Worm (Caenorhabditis elegans) whole organism, early embryonic: ENCODE measurements around the gene Y37H2A.18.

ENCODE experiments used
- B0310.2 ChIP-seq: sonication (generic microtip); optimal IDR thresholded peaks from 2 replicates; lab custom pipeline; 2016; ENCODE audit warnings: mild to moderate bottlenecking, missing genetic modification characterization, missing compliant biosample characterization
- F13C5.2 ChIP-seq: sonication (generic microtip); optimal IDR thresholded peaks from 2 replicates; lab custom pipeline; 2017; ENCODE audit warnings: mild to moderate bottlenecking, missing genetic modification characterization, inconsistent platforms, missing compliant biosample characterization
- aly-1 ChIP-seq: sonication (generic microtip); optimal IDR thresholded peaks from 2 replicates; lab custom pipeline; 2016; ENCODE audit warnings: missing genetic modification characterization, missing compliant biosample characterization
- ama-1 ChIP-seq: fragments of 150-350 bp; optimal IDR thresholded peaks from 2 replicates; lab custom pipeline; 2014
- ceh-13 ChIP-seq: fragments of 200-800 bp; sonication (Bioruptor generic); optimal IDR thresholded peaks from 2 replicates; lab custom pipeline; 2018; ENCODE audit warnings: mild to moderate bottlenecking, missing genetic modification characterization, missing compliant biosample characterization
- ceh-36 ChIP-seq: sonication (generic microtip); optimal IDR thresholded peaks from 2 replicates; lab custom pipeline; 2016; ENCODE audit warnings: missing genetic modification characterization, inconsistent platforms, missing compliant biosample characterization
- ets-7 ChIP-seq: sonication (generic microtip); optimal IDR thresholded peaks from 2 replicates; lab custom pipeline; 2016; ENCODE audit warnings: missing genotype, missing genetic modification characterization, missing compliant biosample characterization
- flt-1 ChIP-seq: fragments of 200-800 bp; sonication (Bioruptor generic); IDR thresholded peaks from 2 replicates; pipeline ENCODE4 v1.3.6; 2022; ENCODE audit warnings: missing genetic modification characterization, missing compliant biosample characterization
- hmbx-1 ChIP-seq: sonication (generic microtip); optimal IDR thresholded peaks from 2 replicates; lab custom pipeline; 2016; ENCODE audit warnings: mild to moderate bottlenecking, missing genetic modification characterization, missing compliant biosample characterization
- hmg-4 ChIP-seq: fragments of 200-800 bp; sonication (Bioruptor generic); optimal IDR thresholded peaks from 2 replicates; lab custom pipeline; 2018; ENCODE audit warnings: mild to moderate bottlenecking, missing genetic modification characterization, missing compliant biosample characterization
- hnd-1 ChIP-seq: sonication (generic microtip); optimal IDR thresholded peaks from 2 replicates; lab custom pipeline; 2016; ENCODE audit warnings: missing genetic modification characterization, missing compliant biosample characterization
- pes-1 ChIP-seq: fragments of 200-800 bp; sonication (Bioruptor generic); IDR thresholded peaks from 2 replicates; pipeline ENCODE4 v1.3.6; 2022; ENCODE audit warnings: missing genetic modification reagents, missing genetic modification characterization, missing compliant biosample characterization
- scrt-1 ChIP-seq: fragments of 200-800 bp; sonication (Bioruptor generic); IDR thresholded peaks from 2 replicates; pipeline ENCODE4 v1.3.6; 2022; ENCODE audit warnings: missing genetic modification characterization, missing compliant biosample characterization
- sea-1 ChIP-seq: fragments of 200-800 bp; sonication (Bioruptor generic); conservative IDR thresholded peaks from 2 replicates; pipeline ENCODE4 v1.3.6; 2022; ENCODE audit warnings: missing genetic modification characterization, missing compliant biosample characterization
- tbx-11 ChIP-seq: fragments of 200-800 bp; sonication (Bioruptor generic); IDR thresholded peaks from 2 replicates; pipeline ENCODE4 v1.3.6; 2022; ENCODE audit warnings: missing genetic modification characterization, missing compliant biosample characterization
- tbx-37 ChIP-seq: fragments of 200-800 bp; sonication (Bioruptor generic); conservative IDR thresholded peaks from 2 replicates; pipeline ENCODE4 v1.3.6; 2022; ENCODE audit warnings: missing genetic modification reagents, missing genetic modification characterization, missing compliant biosample characterization
- tra-4 ChIP-seq: sonication (generic microtip); optimal IDR thresholded peaks from 2 replicates; lab custom pipeline; 2017; ENCODE audit warnings: missing genetic modification characterization, missing compliant biosample characterization

The Y37H2A.18 gene

DNA sequence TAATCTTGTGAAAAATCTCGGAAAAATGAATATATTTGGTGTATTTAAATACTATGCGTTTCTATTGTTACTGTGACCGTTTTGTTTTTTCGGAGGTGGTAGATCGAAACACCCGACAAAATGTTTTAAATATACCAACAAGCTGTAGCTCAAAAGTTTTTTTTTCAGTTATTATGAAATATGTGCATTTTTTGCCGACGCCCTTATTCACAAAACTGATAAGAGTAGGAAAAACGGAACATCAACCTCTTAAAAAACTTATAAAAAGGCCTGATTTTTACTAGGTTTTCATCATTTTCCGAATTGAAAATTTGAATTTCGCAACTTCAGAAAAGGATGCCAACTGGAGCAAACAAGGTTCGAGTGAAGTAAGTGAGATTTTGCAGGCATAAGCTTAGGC lies 10.4 kb upstream of the Y37H2A.18 start, which contains the start of gene Y37H2A.14:
Y37H2A.14 (plus strand) TSS at position 301 of the 400 bp plus-strand sequence.
- TF ChIP-seq ceh-36 (tag; lab: Kevin White, UChicago): no peak
- no peak for TF ChIP-seq F13C5.2
- TF ChIP-seq tbx-11 (GFP tag; lab: Robert Waterston, UW): no peak
- no peak for TF ChIP-seq tra-4 (tag; lab: Kevin White, UChicago)
- TF ChIP-seq scrt-1 (GFP tag; lab: Robert Waterston, UW): no peak
- no peak for TF ChIP-seq B0310.2 (tag; lab: Kevin White, UChicago)

DNA sequence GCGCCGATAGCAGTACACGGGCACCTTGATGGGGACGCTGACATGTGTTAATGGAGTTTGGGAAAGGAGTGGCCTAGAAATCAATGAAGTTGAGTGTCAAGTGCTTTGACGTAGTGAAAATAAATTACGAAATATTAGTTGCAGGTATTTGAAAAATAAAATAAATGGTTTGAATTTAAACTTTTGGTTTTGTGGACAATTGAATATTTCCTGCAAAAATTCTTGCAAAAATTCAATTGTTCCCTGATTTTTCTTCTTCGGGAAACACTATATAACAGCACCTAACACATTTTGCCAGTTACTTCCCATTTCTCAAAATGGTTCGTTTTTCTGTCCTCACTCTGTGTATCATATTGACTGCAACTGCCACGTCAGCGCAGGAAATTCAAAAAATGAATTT lies 9.5 kb upstream of the Y37H2A.18 start, which contains the start of gene Y37H2A.13:
Y37H2A.13 (plus strand) TSS at position 301 of the 400 bp plus-strand sequence.
- TF ChIP-seq ceh-13 (GFP tag; lab: Kevin White, UChicago): no peak
- no peak for TF ChIP-seq aly-1 (tag; lab: Kevin White, UChicago)
- no peak for TF ChIP-seq ets-7 (tag; lab: Kevin White, UChicago)
- TF ChIP-seq tbx-11 (GFP tag; lab: Robert Waterston, UW): no peak
- TF ChIP-seq ama-1: no peak
- no peak for TF ChIP-seq ceh-36 (tag; lab: Kevin White, UChicago)
- no peak for TF ChIP-seq hmbx-1 (tag; lab: Kevin White, UChicago)
- TF ChIP-seq B0310.2 (tag; lab: Kevin White, UChicago): no peak
- TF ChIP-seq flt-1 (GFP tag; lab: Robert Waterston, UW): no peak
- TF ChIP-seq hmg-4 (GFP tag; lab: Kevin White, UChicago): no peak
- no peak for TF ChIP-seq scrt-1 (GFP tag; lab: Robert Waterston, UW)
- TF ChIP-seq pes-1 (GFP tag; lab: Robert Waterston, UW): no peak
- TF ChIP-seq hnd-1 (tag; lab: Kevin White, UChicago): no peak
- no peak for TF ChIP-seq tbx-37 (GFP tag; lab: Robert Waterston, UW)
- TF ChIP-seq tra-4 (tag; lab: Kevin White, UChicago): no peak
- no peak for TF ChIP-seq sea-1 (GFP tag; lab: Robert Waterston, UW)
- TF ChIP-seq F13C5.2: no peak

DNA sequence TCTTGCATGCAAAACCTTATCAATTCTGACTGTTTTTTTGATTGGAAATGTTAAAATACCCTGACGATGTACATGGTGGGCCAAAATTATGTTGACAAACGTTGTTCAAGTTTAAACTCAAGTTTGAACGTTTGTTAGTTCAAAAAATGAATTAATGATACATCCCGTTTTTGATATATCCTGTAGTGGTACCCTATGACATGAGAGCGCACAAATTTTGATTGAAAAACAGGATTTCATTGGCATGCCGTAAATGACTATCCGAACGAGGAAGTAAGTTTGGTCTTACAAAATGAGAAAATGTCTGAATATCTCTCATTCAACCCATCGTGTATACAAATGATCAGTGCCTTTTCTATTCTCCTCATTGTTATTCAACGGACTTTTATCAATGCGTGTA lies 8.1 kb upstream of the Y37H2A.18 start, which contains the start of gene Y37H2A.11:
Y37H2A.11 (plus strand) TSS at position 301 of the 400 bp plus-strand sequence.
- no peak for TF ChIP-seq tra-4 (tag; lab: Kevin White, UChicago)
- no peak for TF ChIP-seq tbx-11 (GFP tag; lab: Robert Waterston, UW)
- TF ChIP-seq ama-1: no peak

DNA sequence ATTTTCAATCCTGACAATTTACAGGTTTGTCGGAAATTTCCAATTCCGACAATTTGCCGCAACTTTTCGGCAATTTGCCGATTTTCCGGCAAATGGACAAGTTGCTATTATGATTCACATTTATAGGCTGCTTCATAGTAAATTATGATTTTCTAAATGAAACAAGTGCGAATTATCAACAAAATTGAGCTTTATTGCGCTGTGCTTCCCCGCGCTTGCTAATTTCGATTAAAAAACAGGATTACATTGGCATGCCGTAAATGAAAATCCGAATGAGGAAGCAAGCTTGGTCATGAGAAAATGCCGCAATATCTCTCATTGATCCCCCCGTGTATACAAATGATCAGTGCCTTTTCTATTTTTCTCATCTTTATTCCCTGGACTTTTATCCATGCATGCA lies 5.6 kb upstream of the Y37H2A.18 start, which contains the start of gene Y37H2A.10:
Y37H2A.10 (plus strand) TSS at position 301 of the 400 bp plus-strand sequence.
- no peak for TF ChIP-seq hmbx-1 (tag; lab: Kevin White, UChicago)
- TF ChIP-seq tbx-37 (GFP tag; lab: Robert Waterston, UW): no peak
- TF ChIP-seq ets-7 (tag; lab: Kevin White, UChicago): no peak
- TF ChIP-seq ceh-13 (GFP tag; lab: Kevin White, UChicago): no peak
- no peak for TF ChIP-seq F13C5.2
- TF ChIP-seq hnd-1 (tag; lab: Kevin White, UChicago): no peak
- TF ChIP-seq sea-1 (GFP tag; lab: Robert Waterston, UW): no peak
- no peak for TF ChIP-seq pes-1 (GFP tag; lab: Robert Waterston, UW)
- no peak for TF ChIP-seq scrt-1 (GFP tag; lab: Robert Waterston, UW)
- no peak for TF ChIP-seq flt-1 (GFP tag; lab: Robert Waterston, UW)
- TF ChIP-seq tbx-11 (GFP tag; lab: Robert Waterston, UW): no peak

DNA sequence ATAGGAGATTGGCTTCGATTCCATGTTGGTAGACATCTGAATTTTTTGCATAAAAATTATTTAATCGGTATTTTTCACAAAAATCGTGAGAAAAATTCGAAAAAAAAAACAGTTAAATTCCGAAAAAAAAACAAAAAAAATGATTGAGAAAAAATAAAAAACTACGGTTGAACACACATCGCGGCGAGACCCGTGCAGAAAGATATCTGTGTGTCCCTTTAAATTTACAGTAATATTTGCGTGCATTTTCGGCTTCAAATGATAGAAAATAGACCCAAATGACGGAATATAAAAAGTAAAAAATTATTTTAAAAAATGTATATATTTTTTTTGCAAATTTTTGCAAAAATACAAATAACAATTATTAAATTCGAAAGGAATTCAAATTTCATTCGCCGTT lies 4.6 kb upstream of the Y37H2A.18 start:
- TF ChIP-seq ama-1: no peak
- TF ChIP-seq tra-4 (tag; lab: Kevin White, UChicago): no peak
- TF ChIP-seq tbx-37 (GFP tag; lab: Robert Waterston, UW): no peak
- TF ChIP-seq hmbx-1 (tag; lab: Kevin White, UChicago): no peak
- TF ChIP-seq ceh-36 (tag; lab: Kevin White, UChicago): no peak
- TF ChIP-seq tbx-11 (GFP tag; lab: Robert Waterston, UW): no peak
- no peak for TF ChIP-seq pes-1 (GFP tag; lab: Robert Waterston, UW)

DNA sequence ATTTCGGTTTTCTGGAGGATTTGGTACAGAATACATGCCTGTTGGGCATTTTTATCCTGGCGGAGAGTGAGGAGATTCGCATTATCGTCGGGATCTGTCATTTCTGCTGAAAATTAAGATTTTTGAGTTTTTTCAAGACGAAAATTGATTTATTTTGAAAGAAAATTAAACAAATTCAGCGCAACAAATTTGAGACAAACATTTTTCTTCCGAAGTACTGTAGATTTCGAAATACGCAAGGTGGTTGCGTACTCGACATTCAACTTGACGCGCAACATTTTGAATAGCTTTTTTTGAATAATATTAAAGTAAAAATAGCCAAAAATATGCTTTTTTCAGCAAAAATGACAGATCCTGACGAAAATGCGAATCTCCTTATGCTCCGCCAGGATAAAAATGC lies 1.3 kb upstream of the Y37H2A.18 start, which contains the start of gene Y37H2A.7:
Y37H2A.7 (minus strand) TSS at position 101 of the 400 bp plus-strand sequence.
- TF ChIP-seq flt-1 (GFP tag; lab: Robert Waterston, UW): no peak
- no peak for TF ChIP-seq ceh-36 (tag; lab: Kevin White, UChicago)
- no peak for TF ChIP-seq B0310.2 (tag; lab: Kevin White, UChicago)
- no peak for TF ChIP-seq ets-7 (tag; lab: Kevin White, UChicago)
- TF ChIP-seq ama-1: no peak
- no peak for TF ChIP-seq hmg-4 (GFP tag; lab: Kevin White, UChicago)

DNA sequence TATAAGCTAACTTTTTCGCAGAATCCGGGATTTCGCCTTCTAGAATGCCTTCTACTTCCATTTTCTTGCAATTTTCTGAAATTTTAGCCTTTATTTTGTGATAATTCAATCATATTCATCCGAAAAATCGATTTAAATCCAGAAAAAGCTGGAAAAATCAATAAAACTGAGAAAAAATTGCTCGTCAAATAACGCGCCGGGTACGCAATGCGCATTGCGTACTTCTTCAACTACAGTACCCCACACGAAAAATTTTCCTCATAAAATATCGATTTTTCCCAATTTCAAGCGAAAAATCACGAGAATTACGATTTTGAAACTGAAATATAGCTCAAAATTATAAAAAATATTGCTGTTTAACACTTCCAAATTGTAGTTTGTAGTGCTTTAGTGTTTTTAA lies 2.0 kb downstream of the Y37H2A.18 start, which contains the start of gene Y37H2A.12:
Y37H2A.12 (minus strand) TSS at position 81 of the 400 bp plus-strand sequence.
- TF ChIP-seq tbx-37 (GFP tag; lab: Robert Waterston, UW) (no peak), ets-7 (tag; lab: Kevin White, UChicago) (no peak), hmbx-1 (tag; lab: Kevin White, UChicago) (no peak), F13C5.2 (no peak), ceh-36 (tag; lab: Kevin White, UChicago) (no peak), hmg-4 (GFP tag; lab: Kevin White, UChicago) (no peak), B0310.2 (tag; lab: Kevin White, UChicago) (no peak), ceh-13 (GFP tag; lab: Kevin White, UChicago) (no peak), ama-1 (no peak), scrt-1 (GFP tag; lab: Robert Waterston, UW) (no peak), tra-4 (tag; lab: Kevin White, UChicago) (no peak), tbx-11 (GFP tag; lab: Robert Waterston, UW) (no peak), hnd-1 (tag; lab: Kevin White, UChicago) (no peak), flt-1 (GFP tag; lab: Robert Waterston, UW) (no peak), sea-1 (GFP tag; lab: Robert Waterston, UW) (no peak), aly-1 (tag; lab: Kevin White, UChicago) (no peak), pes-1 (GFP tag; lab: Robert Waterston, UW) (no peak)
